Worm (Caenorhabditis elegans) whole organism, late embryonic: ENCODE results near the gene B0222.15.

ENCODE experiments used
- C38D4.7 ChIP-seq: fragments of 200-800 bp; sonication (Bioruptor generic); optimal IDR thresholded peaks from 2 replicates; lab custom pipeline; 2018; ENCODE audit warnings: mild to moderate bottlenecking, missing genetic modification characterization, moderate library complexity, missing compliant biosample characterization
- F13H6.1 ChIP-seq: sonication (generic microtip); optimal IDR thresholded peaks from 2 replicates; lab custom pipeline; 2016; ENCODE audit warnings: missing genetic modification characterization, missing compliant biosample characterization
- K02D7.2 ChIP-seq: sonication (generic microtip); optimal IDR thresholded peaks from 2 replicates; lab custom pipeline; 2017; ENCODE audit warnings: mild to moderate bottlenecking, missing genetic modification characterization, missing compliant biosample characterization
- T23F11.4 ChIP-seq: fragments of 200-800 bp; sonication (Bioruptor generic); optimal IDR thresholded peaks from 2 replicates; lab custom pipeline; 2018; ENCODE audit warnings: mild to moderate bottlenecking, missing genetic modification characterization, missing compliant biosample characterization
- ama-1 ChIP-seq: fragments of 150-350 bp; optimal IDR thresholded peaks from 2 replicates; lab custom pipeline; 2014
- ceh-14 ChIP-seq: sonication (generic microtip); optimal IDR thresholded peaks from 2 replicates; lab custom pipeline; 2016; ENCODE audit warnings: missing genotype, missing genetic modification characterization, missing compliant biosample characterization
- ceh-18 ChIP-seq: sonication (generic microtip); optimal IDR thresholded peaks from 2 replicates; lab custom pipeline; 2016; ENCODE audit warnings: missing genetic modification characterization, missing compliant biosample characterization
- ceh-2 ChIP-seq: sonication (generic microtip); optimal IDR thresholded peaks from 2 replicates; lab custom pipeline; 2016; ENCODE audit warnings: missing genotype, missing genetic modification characterization, missing compliant biosample characterization
- ceh-22 ChIP-seq: sonication (generic microtip); optimal IDR thresholded peaks from 2 replicates; lab custom pipeline; 2017; ENCODE audit warnings: missing biosample characterization, missing genetic modification characterization
- ceh-24 ChIP-seq: sonication (generic microtip); optimal IDR thresholded peaks from 2 replicates; lab custom pipeline; 2016; ENCODE audit warnings: mild to moderate bottlenecking, missing genetic modification characterization, missing compliant biosample characterization
- ceh-31 ChIP-seq: sonication (generic microtip); optimal IDR thresholded peaks from 2 replicates; lab custom pipeline; 2016; ENCODE audit warnings: missing genetic modification characterization, missing compliant biosample characterization
- ceh-45 ChIP-seq: fragments of 200-800 bp; sonication (Bioruptor generic); IDR thresholded peaks from 2 replicates; pipeline ENCODE4 v1.3.6; 2022; ENCODE audit warnings: missing genetic modification reagents, missing genetic modification characterization, missing compliant biosample characterization
- ceh-48 ChIP-seq: sonication (generic microtip); optimal IDR thresholded peaks from 2 replicates; lab custom pipeline; 2016; ENCODE audit warnings: missing genetic modification characterization, inconsistent platforms, missing compliant biosample characterization
- ceh-6 ChIP-seq: fragments of 200-800 bp; sonication (Bioruptor generic); optimal IDR thresholded peaks from 2 replicates; lab custom pipeline; 2018; ENCODE audit warnings: mild to moderate bottlenecking, missing genetic modification characterization, missing compliant biosample characterization
- che-1 ChIP-seq: sonication (generic microtip); optimal IDR thresholded peaks from 2 replicates; lab custom pipeline; 2016; ENCODE audit warnings: mild to moderate bottlenecking, missing genetic modification characterization, missing compliant biosample characterization
- dmd-4 ChIP-seq: sonication (generic microtip); optimal IDR thresholded peaks from 2 replicates; lab custom pipeline; 2016; ENCODE audit warnings: borderline replicate concordance, missing genetic modification characterization, missing compliant biosample characterization
- dve-1 ChIP-seq: sonication (generic microtip); optimal IDR thresholded peaks from 2 replicates; lab custom pipeline; 2017; ENCODE audit warnings: antibody characterized with exemption, mild to moderate bottlenecking, missing genetic modification characterization, missing compliant biosample characterization
- fkh-10 ChIP-seq: fragments of 150-350 bp; optimal IDR thresholded peaks from 2 replicates; lab custom pipeline; 2014; ENCODE audit warnings: missing biosample characterization, missing genetic modification reagents, missing genetic modification characterization
- fkh-6 ChIP-seq: sonication (generic microtip); optimal IDR thresholded peaks from 2 replicates; lab custom pipeline; 2016; ENCODE audit warnings: missing genetic modification characterization, missing compliant biosample characterization
- gmeb-2 ChIP-seq: sonication (generic microtip); optimal IDR thresholded peaks from 2 replicates; lab custom pipeline; 2016; ENCODE audit warnings: missing genetic modification characterization, inconsistent platforms, missing compliant biosample characterization
- hlh-13 ChIP-seq: fragments of 200-800 bp; sonication (Bioruptor generic); optimal IDR thresholded peaks from 2 replicates; lab custom pipeline; 2018; ENCODE audit warnings: mild to moderate bottlenecking, missing genetic modification characterization, missing compliant biosample characterization
- hlh-8 ChIP-seq: sonication (generic microtip); optimal IDR thresholded peaks from 2 replicates; lab custom pipeline; 2016; ENCODE audit warnings: missing genotype, missing genetic modification characterization, missing compliant biosample characterization
- lin-11 ChIP-seq: fragments of 200-800 bp; sonication (Bioruptor generic); optimal IDR thresholded peaks from 2 replicates; lab custom pipeline; 2018; ENCODE audit warnings: mild to moderate bottlenecking, missing genetic modification characterization, missing compliant biosample characterization
- nhr-232 ChIP-seq: sonication (generic microtip); optimal IDR thresholded peaks from 2 replicates; lab custom pipeline; 2016; ENCODE audit warnings: missing genetic modification characterization, missing compliant biosample characterization
- npax-4 ChIP-seq: sonication (generic microtip); optimal IDR thresholded peaks from 2 replicates; lab custom pipeline; 2016; ENCODE audit warnings: missing genetic modification characterization, missing compliant biosample characterization
- odd-2 ChIP-seq: sonication (generic microtip); optimal IDR thresholded peaks from 2 replicates; lab custom pipeline; 2017; ENCODE audit warnings: antibody characterized with exemption, mild to moderate bottlenecking, missing genetic modification characterization, missing compliant biosample characterization
- pag-3 ChIP-seq: sonication (generic microtip); optimal IDR thresholded peaks from 2 replicates; lab custom pipeline; 2016; ENCODE audit warnings: missing compliant biosample characterization, missing genetic modification characterization, borderline replicate concordance
- pat-9 ChIP-seq: fragments of 200-800 bp; sonication (Bioruptor generic); optimal IDR thresholded peaks from 2 replicates; lab custom pipeline; 2018; ENCODE audit warnings: mild to moderate bottlenecking, missing genetic modification characterization, moderate library complexity, missing compliant biosample characterization
- pax-1 ChIP-seq: fragments of 150-350 bp; optimal IDR thresholded peaks from 2 replicates; lab custom pipeline; 2014; ENCODE audit warnings: missing biosample characterization, missing genetic modification characterization
- pha-2 ChIP-seq: sonication (generic microtip); optimal IDR thresholded peaks from 2 replicates; lab custom pipeline; 2017; ENCODE audit warnings: mild to moderate bottlenecking, missing genetic modification characterization, missing compliant biosample characterization
- pha-4 ChIP-seq: fragments of 150-350 bp; optimal IDR thresholded peaks from 2 replicates; lab custom pipeline; 2018; ENCODE audit warnings: missing biosample characterization, missing genetic modification reagents, missing genetic modification characterization
- ref-2 ChIP-seq: sonication (generic microtip); optimal IDR thresholded peaks from 2 replicates; lab custom pipeline; 2016; ENCODE audit warnings: missing genetic modification characterization, missing compliant biosample characterization
- rnt-1 ChIP-seq: sonication (generic microtip); optimal IDR thresholded peaks from 2 replicates; lab custom pipeline; 2016; ENCODE audit warnings: missing genetic modification characterization, missing compliant biosample characterization
- sdc-2 ChIP-seq: sonication (generic microtip); optimal IDR thresholded peaks from 2 replicates; lab custom pipeline; 2016; ENCODE audit warnings: missing genotype, missing genetic modification characterization, missing compliant biosample characterization
- syd-9 ChIP-seq: sonication (generic microtip); optimal IDR thresholded peaks from 2 replicates; lab custom pipeline; 2016; ENCODE audit warnings: mild to moderate bottlenecking, missing genetic modification characterization, moderate library complexity, missing compliant biosample characterization
- tbx-2 ChIP-seq: sonication (generic microtip); optimal IDR thresholded peaks from 2 replicates; lab custom pipeline; 2016; ENCODE audit warnings: missing genetic modification characterization, missing compliant biosample characterization
- tbx-7 ChIP-seq: sonication (generic microtip); optimal IDR thresholded peaks from 2 replicates; lab custom pipeline; 2016; ENCODE audit warnings: missing genotype, missing genetic modification characterization, missing compliant biosample characterization
- unc-3 ChIP-seq, 2 experiments: fragments of 200-800 bp in 1 of 2; sonication (Bioruptor generic) in 1 of 2; sonication (generic microtip) in 1 of 2; conservative IDR thresholded peaks in 1 of 2; optimal IDR thresholded peaks in 1 of 2; 2 replicates each; pipeline versions ENCODE4 v1.3.6 to Lab custom; 2016 to 2022; ENCODE audit warnings: missing compliant biosample characterization in 2 of 2, missing genetic modification characterization in 2 of 2, missing genetic modification reagents in 1 of 2
- unc-55 ChIP-seq: sonication (generic microtip); optimal IDR thresholded peaks from 2 replicates; lab custom pipeline; 2017; ENCODE audit warnings: missing biosample characterization, missing genetic modification reagents, missing genetic modification characterization
- unc-86 ChIP-seq: sonication (generic microtip); optimal IDR thresholded peaks from 2 replicates; lab custom pipeline; 2016; ENCODE audit warnings: missing genetic modification characterization, missing compliant biosample characterization

B0222.15 gene

ce11 chrV:9141297-9141696, 15.3 kb downstream of the B0222.15 start, which contains the start of gene pitr-3:
Gene pitr-3, minus strand, starts transcription at chrV:9141397.
- TF ChIP-seq sdc-2 (tag; lab: Kevin White, UChicago), result no peak
- TF ChIP-seq syd-9 (tag; lab: Kevin White, UChicago), result no peak
- TF ChIP-seq tbx-7 (tag; lab: Kevin White, UChicago), result no peak
- TF ChIP-seq npax-4 (tag; lab: Kevin White, UChicago), result no peak
- TF ChIP-seq fkh-10 (GFP tag; lab: Kevin White, UChicago), result no peak
- no peak for TF ChIP-seq dmd-4 (tag; lab: Kevin White, UChicago)
- no peak for TF ChIP-seq ceh-14 (tag; lab: Kevin White, UChicago)
- TF ChIP-seq tbx-2 (tag; lab: Kevin White, UChicago), result no peak
- no peak for TF ChIP-seq dve-1
- TF ChIP-seq ceh-31 (tag; lab: Kevin White, UChicago), result no peak

- TF ChIP-seq rnt-1 (tag; lab: Kevin White, UChicago), result no peak
These were observed 19.0 kb downstream of the B0222.15 start, which contains the start of gene pitr-2 for ce11 chrV:9137618-9138017. Gene pitr-2, minus strand, starts transcription at chrV:9137718.

- no peak for TF ChIP-seq unc-55 (GFP tag; lab: Kevin White, UChicago)
- TF ChIP-seq fkh-10 (GFP tag; lab: Kevin White, UChicago), result no peak
- no peak for TF ChIP-seq ceh-2
- no peak for TF ChIP-seq ceh-48 (tag; lab: Kevin White, UChicago)
- no peak for TF ChIP-seq nhr-232
- no peak for TF ChIP-seq lin-11
- no peak for TF ChIP-seq hlh-8
- TF ChIP-seq ceh-45 (GFP tag; lab: Robert Waterston, UW), result no peak
- no peak for TF ChIP-seq F13H6.1
These were observed 22.6 kb downstream of the B0222.15 start, which contains the start of gene B0222.1 for ce11 chrV:9133950-9134349. Gene B0222.1, plus strand, starts transcription at chrV:9134255.

- no peak for TF ChIP-seq pha-2 (tag; lab: Kevin White, UChicago)
- TF ChIP-seq K02D7.2 (tag; lab: Kevin White, UChicago), result no peak
- no peak for TF ChIP-seq sdc-2 (tag; lab: Kevin White, UChicago)
- no peak for TF ChIP-seq gmeb-2 (tag; lab: Kevin White, UChicago)
- TF ChIP-seq pag-3 (tag; lab: Kevin White, UChicago), result no peak
- no peak for TF ChIP-seq pat-9 (tag; lab: Kevin White, UChicago)
- no peak for TF ChIP-seq tbx-2 (tag; lab: Kevin White, UChicago)
- TF ChIP-seq ceh-2, result no peak
- no peak for TF ChIP-seq ceh-6 (GFP tag; lab: Kevin White, UChicago)
- no peak for TF ChIP-seq fkh-6 (tag; lab: Kevin White, UChicago)
- TF ChIP-seq pax-1 (tag; lab: Kevin White, UChicago), result no peak
- no peak for TF ChIP-seq ceh-22 (tag; lab: Kevin White, UChicago)
- no peak for TF ChIP-seq C38D4.7
- no peak for TF ChIP-seq ceh-18
- TF ChIP-seq npax-4 (tag; lab: Kevin White, UChicago), result no peak
These were observed 24.5 kb downstream of the B0222.15 start, which contains the start of gene F21C10.1 for ce11 chrV:9132043-9132442. Gene F21C10.1, plus strand, starts transcription at chrV:9132343.

- TF ChIP-seq odd-2 (no peak), ama-1 (lab: Kevin White, UChicago) (no peak), che-1 (no peak), ref-2 (tag; lab: Kevin White, UChicago) (no peak), gmeb-2 (tag; lab: Kevin White, UChicago) (no peak), syd-9 (tag; lab: Kevin White, UChicago) (no peak), fkh-6 (tag; lab: Kevin White, UChicago) (no peak), F13H6.1 (no peak), unc-55 (GFP tag; lab: Kevin White, UChicago) (no peak), T23F11.4 (no peak), pha-4 (tag; lab: Kevin White, UChicago) (no peak), ceh-24 (tag; lab: Kevin White, UChicago) (no peak), hlh-13 (GFP tag; lab: Kevin White, UChicago) (no peak), unc-86 (tag; lab: Kevin White, UChicago) (no peak), unc-3 (GFP tag; conservative IDR thresholded peaks at IDR 0.05; lab: Robert Waterston, UW) (no peak), unc-3 (tag; optimal IDR thresholded peaks at IDR 0.05; lab: Kevin White, UChicago) (no peak)
These were observed 25.8 kb downstream of the B0222.15 start, which contains the start of gene F21C10.19 for ce11 chrV:9130766-9131165. Gene F21C10.19, plus strand, starts transcription at chrV:9131066.
